Fruit fly (Drosophila melanogaster) whole organism, pupa: ENCODE data around the gene Art1.

ENCODE experiments used
- CG10348 ChIP-seq: fragments of 200-800 bp; sonication (Bioruptor generic); IDR thresholded peaks from 2 replicates; pipeline ENCODE4 v1.3.6; 2022; ENCODE audit warnings: missing biosample characterization, missing genetic modification characterization
- CG12605 ChIP-seq: fragments of 200-800 bp; sonication (Bioruptor generic); IDR thresholded peaks from 2 replicates; pipeline ENCODE4 v1.3.6; 2022; ENCODE audit warnings: missing biosample characterization, missing genetic modification characterization
- CG13204 ChIP-seq: fragments of 200-800 bp; sonication (Bioruptor generic); optimal IDR thresholded peaks from 2 replicates; lab custom pipeline; 2018; ENCODE audit warnings: missing biosample characterization, mild to moderate bottlenecking, missing genetic modification characterization, moderate library complexity
- CG14655 ChIP-seq: fragments of 200-800 bp; sonication (Bioruptor generic); optimal IDR thresholded peaks from 3 replicates; lab custom pipeline; 2017; ENCODE audit warnings: mild to moderate bottlenecking, missing biosample characterization, missing genetic modification reagents, missing genetic modification characterization
- CG15710 ChIP-seq: fragments of 200-800 bp; sonication (Bioruptor generic); optimal IDR thresholded peaks from 2 replicates; lab custom pipeline; 2018; ENCODE audit warnings: missing biosample characterization, mild to moderate bottlenecking, missing genetic modification characterization, moderate library complexity
- CG17806 ChIP-seq: fragments of 200-800 bp; sonication (Bioruptor generic); optimal IDR thresholded peaks from 2 replicates; lab custom pipeline; 2018; ENCODE audit warnings: missing biosample characterization, mild to moderate bottlenecking, missing genetic modification characterization, moderate library complexity
- CG32121 ChIP-seq: fragments of 200-800 bp; sonication (Bioruptor generic); IDR thresholded peaks from 2 replicates; pipeline ENCODE4 v1.3.6; 2022; ENCODE audit warnings: missing biosample characterization, missing genetic modification characterization
- CG34367 ChIP-seq: fragments of 200-800 bp; sonication (Bioruptor generic); optimal IDR thresholded peaks from 2 replicates; lab custom pipeline; 2018; ENCODE audit warnings: missing biosample characterization, mild to moderate bottlenecking, missing genetic modification characterization
- CG4496 ChIP-seq: fragments of 200-800 bp; sonication (Bioruptor generic); IDR thresholded peaks from 3 replicates; pipeline ENCODE4 v1.3.6; 2022; ENCODE audit warnings: missing biosample characterization, missing genetic modification characterization
- CG8159 ChIP-seq: fragments of 200-800 bp; sonication (Bioruptor generic); optimal IDR thresholded peaks from 3 replicates; lab custom pipeline; 2018; ENCODE audit warnings: missing biosample characterization, mild to moderate bottlenecking, missing genetic modification characterization, moderate library complexity
- CG8301 ChIP-seq: fragments of 200-800 bp; sonication (Bioruptor generic); optimal IDR thresholded peaks from 2 replicates; lab custom pipeline; 2018; ENCODE audit warnings: missing biosample characterization, mild to moderate bottlenecking, missing genetic modification characterization
- CG9948 ChIP-seq: fragments of 200-800 bp; sonication (Bioruptor generic); optimal IDR thresholded peaks from 2 replicates; lab custom pipeline; 2018; ENCODE audit warnings: missing biosample characterization, mild to moderate bottlenecking, missing genetic modification characterization, moderate library complexity
- D1 ChIP-seq: fragments of 200-800 bp; sonication (Bioruptor generic); optimal IDR thresholded peaks from 2 replicates; lab custom pipeline; 2018; ENCODE audit warnings: missing biosample characterization, mild to moderate bottlenecking, missing genetic modification characterization, moderate library complexity
- EcR ChIP-seq: fragments of 200-800 bp; sonication (Bioruptor generic); optimal IDR thresholded peaks from 3 replicates; lab custom pipeline; 2019; ENCODE audit warnings: missing biosample characterization, missing genetic modification characterization, mild to moderate bottlenecking, moderate library complexity, missing genetic modification reagents
- Ets98B ChIP-seq: fragments of 200-800 bp; sonication (Bioruptor generic); IDR thresholded peaks from 2 replicates; pipeline ENCODE4 v1.3.6; 2022; ENCODE audit warnings: missing biosample characterization, missing genetic modification characterization
- Pif1A ChIP-seq: fragments of 200-800 bp; sonication (Bioruptor generic); optimal IDR thresholded peaks from 3 replicates; lab custom pipeline; 2016; ENCODE audit warnings: missing biosample characterization, missing genetic modification characterization
- Pif1B ChIP-seq: fragments of 200-800 bp; sonication (Bioruptor generic); optimal IDR thresholded peaks from 3 replicates; lab custom pipeline; 2016; ENCODE audit warnings: missing biosample characterization, missing genetic modification characterization
- Snoo ChIP-seq: fragments of 200-800 bp; sonication (Bioruptor generic); optimal IDR thresholded peaks from 3 replicates; lab custom pipeline; 2017; ENCODE audit warnings: missing biosample characterization, mild to moderate bottlenecking, missing genetic modification characterization, inconsistent platforms
- fd96Ca ChIP-seq: fragments of 200-800 bp; sonication (Bioruptor generic); IDR thresholded peaks from 3 replicates; pipeline ENCODE4 v1.3.6; 2022; ENCODE audit warnings: missing biosample characterization, missing genetic modification characterization
- gl ChIP-seq: fragments of 200-800 bp; sonication (Bioruptor generic); optimal IDR thresholded peaks from 2 replicates; lab custom pipeline; 2018; ENCODE audit warnings: missing biosample characterization, mild to moderate bottlenecking, missing genetic modification characterization
- rn ChIP-seq: fragments of 200-800 bp; sonication (Bioruptor generic); IDR thresholded peaks from 2 replicates; pipeline ENCODE4 v1.3.6; 2022; ENCODE audit warnings: missing biosample characterization, missing genetic modification characterization

Art1 gene

DNA sequence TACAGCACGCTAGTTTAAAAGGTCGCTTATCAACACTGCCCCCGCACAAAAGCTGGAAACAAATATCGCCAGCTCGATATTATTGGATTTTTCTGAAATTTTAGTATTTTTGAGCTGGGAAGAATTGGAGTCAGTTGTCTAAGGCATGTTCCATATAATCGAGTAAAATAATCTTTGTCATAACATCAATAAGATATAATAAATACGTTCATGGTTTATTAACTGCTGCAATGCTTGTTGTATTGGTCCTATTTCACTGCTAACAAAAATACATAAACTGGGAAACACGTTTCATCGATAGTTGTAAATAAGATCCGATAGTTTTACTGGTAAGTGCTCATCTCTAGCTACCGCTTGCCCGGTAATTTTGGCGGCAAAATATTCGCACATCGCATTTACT lies at the start of gene Art1, which contains the start of gene Mcm5:
TSS of gene Art1 (minus strand) at position 41 of the 400 bp plus-strand sequence.
TSS of gene Mcm5 (plus strand) at position 339 of the 400 bp plus-strand sequence.
- TF ChIP-seq fd96Ca (no peak), CG14655 (GFP tag; lab: Kevin White, UChicago) (no peak), rn (no peak), Pif1A (GFP tag; lab: Kevin White, UChicago) (no peak)

DNA sequence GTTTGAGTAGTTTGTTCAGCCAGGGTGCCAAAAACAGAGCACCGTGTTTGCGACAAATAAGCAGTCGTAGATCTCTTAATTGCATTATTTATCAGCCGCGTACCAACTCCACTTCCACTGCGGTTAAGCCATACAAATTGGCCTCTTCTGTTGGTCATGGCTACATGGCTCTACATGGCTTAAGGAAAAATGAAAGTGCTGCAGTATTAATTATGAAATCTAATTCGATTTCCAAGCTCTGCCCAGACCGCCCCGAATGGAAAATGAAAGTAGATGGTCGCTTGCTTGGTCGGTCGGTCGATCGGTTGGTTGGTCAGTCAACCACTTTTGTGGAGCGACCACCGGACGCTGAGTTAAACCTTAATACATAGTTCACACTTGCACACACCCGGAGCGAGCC lies 48.9 kb upstream of the Art1 start:
- no peak for TF ChIP-seq rn
- no peak for TF ChIP-seq CG14655 (GFP tag; lab: Kevin White, UChicago)

DNA sequence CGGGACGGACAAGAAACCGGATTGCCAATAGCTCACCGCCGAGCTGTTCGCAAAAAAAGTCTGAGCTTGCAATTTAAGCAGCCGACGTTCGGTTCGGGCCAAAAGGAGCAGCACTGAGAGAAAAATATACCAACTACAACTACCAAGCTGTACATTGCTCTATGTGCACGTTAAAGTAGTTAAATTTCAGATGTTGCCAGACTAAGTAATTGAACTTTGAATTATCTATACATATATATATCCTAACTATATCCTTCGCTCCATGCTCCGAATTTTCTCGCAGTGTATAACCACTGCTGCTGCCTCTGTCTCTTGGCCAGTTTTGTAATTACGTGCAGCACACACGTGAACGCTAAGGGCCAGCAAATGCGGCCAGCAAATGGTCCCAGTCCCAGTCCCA lies 46.9 kb upstream of the Art1 start:
- TF ChIP-seq CG9948 (tag; lab: Kevin White, UChicago) (peak; percentile 94), CG8301 (tag; lab: Kevin White, UChicago) (peak; percentile 96), CG13204 (GFP tag; lab: Kevin White, UChicago) (peak; percentile 96), CG17806 (tag; lab: Kevin White, UChicago) (peak; percentile 94), fd96Ca (peak; percentile 97), Pif1B (peak; percentile 96), Pif1A (GFP tag; lab: Kevin White, UChicago) (peak; percentile 96), gl (peak; percentile 92), CG34367 (tag; lab: Kevin White, UChicago) (peak; percentile 95), Ets98B (peak; percentile 96), CG32121 (peak; percentile 93), rn (peak; percentile 92), CG8159 (tag; lab: Kevin White, UChicago) (peak; percentile 93), D1 (tag; lab: Kevin White, UChicago) (peak; percentile 68), CG12605 (GFP tag; lab: Robert Waterston, UW) (peak; percentile 96), Snoo (tag; lab: Kevin White, UChicago) (peak; percentile 96), CG15710 (tag; lab: Kevin White, UChicago) (peak; percentile 94), EcR (GFP tag; lab: Kevin White, UChicago) (peak; percentile 67), CG4496 (GFP tag; lab: Robert Waterston, UW) (peak; percentile 97), CG14655 (GFP tag; lab: Kevin White, UChicago) (peak; percentile 96), CG10348 (GFP tag; lab: Robert Waterston, UW) (peak; percentile 75)

DNA sequence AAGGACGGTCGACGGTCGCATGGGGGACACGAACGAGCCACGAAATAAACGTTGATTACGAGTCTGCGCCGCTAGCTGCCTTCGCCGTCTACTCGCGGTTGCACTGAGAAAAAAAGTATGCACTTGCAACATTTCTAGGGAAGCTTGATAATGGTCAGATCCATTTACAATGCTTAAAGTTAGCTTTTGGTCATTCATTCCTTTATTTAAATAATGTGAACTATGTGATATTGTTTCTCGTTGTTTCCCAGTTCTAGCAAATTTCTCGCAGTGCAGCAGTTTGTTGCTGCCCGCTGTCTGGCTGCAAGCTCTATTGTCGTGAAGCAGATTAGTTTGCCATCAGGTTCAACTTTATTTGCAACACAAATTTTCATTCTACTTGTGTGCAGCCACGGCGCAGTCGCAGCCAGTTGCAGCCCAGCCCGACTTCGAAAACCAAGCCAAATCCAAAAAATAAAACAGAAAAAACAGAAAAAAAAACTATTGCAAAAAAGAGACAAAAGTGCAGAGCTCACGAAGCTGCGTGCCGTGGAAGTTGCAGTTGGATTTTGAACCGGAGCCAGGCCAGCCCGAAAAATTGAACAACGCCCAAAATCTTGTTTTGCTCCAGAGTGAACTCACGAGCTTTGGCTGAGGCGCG lies 44.6 kb upstream of the Art1 start:
- TF ChIP-seq CG12605 (GFP tag; lab: Robert Waterston, UW) = peak; percentile 77
- peak; percentile 93 for TF ChIP-seq CG32121
- peak; percentile 96 for TF ChIP-seq CG14655 (GFP tag; lab: Kevin White, UChicago)
- TF ChIP-seq rn = peak; percentile 79
- peak; percentile 91 for TF ChIP-seq CG8159 (tag; lab: Kevin White, UChicago)
- peak; percentile 38; the same call in 1 of the 2 replicates for TF ChIP-seq CG10348 (GFP tag; lab: Robert Waterston, UW)
- TF ChIP-seq Pif1B = peak; percentile 88
- TF ChIP-seq CG17806 (tag; lab: Kevin White, UChicago) = peak; percentile 94
- peak; percentile 91 for TF ChIP-seq gl
- peak; percentile 96 for TF ChIP-seq CG8301 (tag; lab: Kevin White, UChicago)
- TF ChIP-seq Snoo (tag; lab: Kevin White, UChicago) = peak; percentile 27
- TF ChIP-seq CG13204 (GFP tag; lab: Kevin White, UChicago) = peak; percentile 37
- no peak for TF ChIP-seq EcR (GFP tag; lab: Kevin White, UChicago)
- peak; percentile 62 for TF ChIP-seq CG34367 (tag; lab: Kevin White, UChicago)
- peak; percentile 89 for TF ChIP-seq CG9948 (tag; lab: Kevin White, UChicago)
- TF ChIP-seq D1 (tag; lab: Kevin White, UChicago) = peak; percentile 72
- TF ChIP-seq Pif1A (GFP tag; lab: Kevin White, UChicago) = peak; percentile 92
- TF ChIP-seq CG4496 (GFP tag; lab: Robert Waterston, UW) = peak; percentile 96
- peak; percentile 97 for TF ChIP-seq fd96Ca
- peak; percentile 90 for TF ChIP-seq Ets98B
- peak; percentile 73 for TF ChIP-seq CG15710 (tag; lab: Kevin White, UChicago)
- TF ChIP-seq, all 21 proteins: peak for 20

DNA sequence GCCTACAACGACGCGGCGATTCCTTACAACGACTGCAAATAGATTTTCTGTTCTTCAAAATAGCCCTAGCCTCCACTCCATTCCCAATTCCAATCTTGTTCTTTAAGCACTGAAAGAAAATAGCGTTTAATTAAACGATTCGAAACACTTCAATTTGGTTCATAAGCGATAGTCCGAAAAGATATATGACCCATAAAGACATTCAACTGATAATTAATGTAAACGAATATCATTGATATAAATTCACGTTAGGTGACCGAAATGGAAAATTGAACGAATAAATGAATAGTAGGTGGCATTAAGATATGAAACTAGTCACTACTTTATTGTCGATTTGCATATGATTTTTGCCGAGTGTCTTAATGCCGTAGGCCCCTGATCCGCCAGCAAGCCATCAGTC lies 41.7 kb upstream of the Art1 start:
- TF ChIP-seq CG9948 (tag; lab: Kevin White, UChicago) = peak; percentile 74
- TF ChIP-seq CG12605 (GFP tag; lab: Robert Waterston, UW) = no peak
- peak; percentile 80 for TF ChIP-seq CG8159 (tag; lab: Kevin White, UChicago)
- TF ChIP-seq Ets98B = no peak
- peak; percentile 42 for TF ChIP-seq Pif1A (GFP tag; lab: Kevin White, UChicago)
- TF ChIP-seq Pif1B = peak; percentile 14
- peak; percentile 23 for TF ChIP-seq gl
- TF ChIP-seq CG17806 (tag; lab: Kevin White, UChicago) = peak; percentile 72
- TF ChIP-seq CG14655 (GFP tag; lab: Kevin White, UChicago) = peak; percentile 67
- TF ChIP-seq CG34367 (tag; lab: Kevin White, UChicago) = peak; percentile 70
- TF ChIP-seq fd96Ca = no peak
- TF ChIP-seq CG10348 (GFP tag; lab: Robert Waterston, UW) = no peak
- TF ChIP-seq CG32121 = no peak
- no peak for TF ChIP-seq CG4496 (GFP tag; lab: Robert Waterston, UW)
- TF ChIP-seq CG13204 (GFP tag; lab: Kevin White, UChicago) = no peak
- TF ChIP-seq rn = no peak
- no peak for TF ChIP-seq EcR (GFP tag; lab: Kevin White, UChicago)
- peak; percentile 54 for TF ChIP-seq CG8301 (tag; lab: Kevin White, UChicago)
- TF ChIP-seq D1 (tag; lab: Kevin White, UChicago) = no peak
- peak; percentile 77 for TF ChIP-seq CG15710 (tag; lab: Kevin White, UChicago)
- no peak for TF ChIP-seq Snoo (tag; lab: Kevin White, UChicago)
